Fruit fly (Drosophila melanogaster) whole organism, embryonic: ENCODE results near the gene Elp4.

Experiments used
- ATbp ChIP-seq: fragments of 200-800 bp; sonication (Bioruptor generic); optimal IDR thresholded peaks from 2 replicates; lab custom pipeline; 2017; ENCODE audit warnings: missing biosample characterization, mild to moderate bottlenecking, missing genetic modification characterization, missing genetic modification reagents
- B-H1 ChIP-seq: fragments of 200-800 bp; sonication (Bioruptor generic); IDR thresholded peaks from 3 replicates; pipeline ENCODE4 v1.3.6; 2022; ENCODE audit warnings: missing biosample characterization, missing genetic modification characterization
- C15 ChIP-seq: fragments of 200-800 bp; sonication (Bioruptor generic); IDR thresholded peaks from 3 replicates; pipeline ENCODE4 v1.3.6; 2022; ENCODE audit warnings: missing biosample characterization, missing genetic modification characterization
- CG1024 ChIP-seq: fragments of 200-800 bp; sonication (Bioruptor generic); IDR thresholded peaks from 2 replicates; pipeline ENCODE4 v1.3.6; 2022; ENCODE audit warnings: missing biosample characterization, missing genetic modification characterization
- CG10274 ChIP-seq: fragments of 200-800 bp; sonication (Bioruptor generic); optimal IDR thresholded peaks from 3 replicates; lab custom pipeline; 2017; ENCODE audit warnings: missing biosample characterization, mild to moderate bottlenecking, missing genetic modification characterization
- CG10959 ChIP-seq: fragments of 200-800 bp; sonication (Bioruptor generic); IDR thresholded peaks from 2 replicates; pipeline ENCODE4 v1.3.6; 2022; ENCODE audit warnings: missing biosample characterization, missing genetic modification characterization
- CG11695 ChIP-seq: fragments of 200-800 bp; sonication (Bioruptor generic); IDR thresholded peaks from 3 replicates; pipeline ENCODE4 v1.3.6; 2022; ENCODE audit warnings: missing biosample characterization, missing genetic modification characterization
- CG14441 ChIP-seq: fragments of 200-800 bp; sonication (Bioruptor generic); IDR thresholded peaks from 2 replicates; pipeline ENCODE4 v1.3.6; 2022; ENCODE audit warnings: missing biosample characterization, missing genetic modification characterization
- CG14965 ChIP-seq: fragments of 200-800 bp; sonication (Bioruptor generic); optimal IDR thresholded peaks from 2 replicates; lab custom pipeline; 2016; ENCODE audit warnings: missing biosample characterization, missing genetic modification characterization, borderline replicate concordance
- CG15696 ChIP-seq: fragments of 200-800 bp; sonication (Bioruptor generic); optimal IDR thresholded peaks from 2 replicates; lab custom pipeline; 2019; ENCODE audit warnings: missing biosample characterization, mild to moderate bottlenecking, missing genetic modification characterization, moderate library complexity
- CG16815 ChIP-seq: fragments of 200-800 bp; sonication (Bioruptor generic); optimal IDR thresholded peaks from 3 replicates; lab custom pipeline; 2017; ENCODE audit warnings: missing biosample characterization, mild to moderate bottlenecking, missing genetic modification characterization
- CG17186 ChIP-seq: fragments of 200-800 bp; sonication (Bioruptor generic); optimal IDR thresholded peaks from 3 replicates; lab custom pipeline; 2017; ENCODE audit warnings: missing biosample characterization, missing genetic modification reagents, missing genetic modification characterization
- CG17359 ChIP-seq: fragments of 200-800 bp; sonication (Bioruptor generic); optimal IDR thresholded peaks from 3 replicates; lab custom pipeline; 2018; ENCODE audit warnings: missing biosample characterization, mild to moderate bottlenecking, missing genetic modification characterization, moderate library complexity
- CG17385 ChIP-seq: fragments of 200-800 bp; sonication (Bioruptor generic); optimal IDR thresholded peaks from 3 replicates; lab custom pipeline; 2018; ENCODE audit warnings: missing biosample characterization, mild to moderate bottlenecking, missing genetic modification characterization
- CG18011 ChIP-seq: fragments of 200-800 bp; sonication (Bioruptor generic); optimal IDR thresholded peaks from 2 replicates; lab custom pipeline; 2017; ENCODE audit warnings: missing biosample characterization, missing genetic modification characterization, mild to moderate bottlenecking, moderate library complexity, missing genotype
- CG30403 ChIP-seq: fragments of 200-800 bp; sonication (Bioruptor generic); optimal IDR thresholded peaks from 3 replicates; lab custom pipeline; 2016; ENCODE audit warnings: missing biosample characterization, missing genetic modification characterization
- CG3281 ChIP-seq: fragments of 200-800 bp; sonication (Bioruptor generic); optimal IDR thresholded peaks from 3 replicates; lab custom pipeline; 2017; ENCODE audit warnings: missing biosample characterization, mild to moderate bottlenecking, missing genetic modification characterization
- CG4328 ChIP-seq: fragments of 200-800 bp; sonication (Bioruptor generic); optimal IDR thresholded peaks from 3 replicates; lab custom pipeline; 2017; ENCODE audit warnings: missing biosample characterization, missing genetic modification reagents, missing genetic modification characterization
- CG5245 ChIP-seq: fragments of 200-800 bp; sonication (Bioruptor generic); optimal IDR thresholded peaks from 3 replicates; lab custom pipeline; 2016; ENCODE audit warnings: missing biosample characterization, missing genetic modification characterization
- CG7987 ChIP-seq: fragments of 200-800 bp; sonication (Bioruptor generic); optimal IDR thresholded peaks from 2 replicates; lab custom pipeline; 2018; ENCODE audit warnings: missing biosample characterization, mild to moderate bottlenecking, missing genetic modification characterization, moderate library complexity
- CG9215 ChIP-seq: fragments of 200-800 bp; sonication (Bioruptor generic); IDR thresholded peaks from 2 replicates; pipeline ENCODE4 v1.3.6; 2022; ENCODE audit warnings: missing biosample characterization, missing genetic modification characterization
- CG9817 ChIP-seq: fragments of 200-800 bp; sonication (Bioruptor generic); optimal IDR thresholded peaks from 2 replicates; lab custom pipeline; 2018; ENCODE audit warnings: missing biosample characterization, mild to moderate bottlenecking, missing genetic modification characterization, moderate library complexity
- Chrac-16 ChIP-seq: fragments of 200-800 bp; sonication (Bioruptor generic); optimal IDR thresholded peaks from 3 replicates; lab custom pipeline; 2016; ENCODE audit warnings: missing biosample characterization, missing genetic modification characterization
- Drgx ChIP-seq: fragments of 200-800 bp; sonication (Bioruptor generic); IDR thresholded peaks from 2 replicates; pipeline ENCODE4 v1.3.6; 2022; ENCODE audit warnings: missing biosample characterization, missing genetic modification characterization
- NK7.1 ChIP-seq: fragments of 200-800 bp; sonication (Bioruptor generic); optimal IDR thresholded peaks from 3 replicates; lab custom pipeline; 2016; ENCODE audit warnings: missing biosample characterization, missing genetic modification characterization
- Six4 ChIP-seq: fragments of 200-800 bp; sonication (Bioruptor generic); optimal IDR thresholded peaks from 2 replicates; lab custom pipeline; 2016; ENCODE audit warnings: missing biosample characterization, missing genetic modification characterization
- Tbp ChIP-seq: fragments of >200 bp; optimal IDR thresholded peaks from 2 replicates; lab custom pipeline; 2018; ENCODE audit warnings: missing biosample characterization, missing genetic modification characterization
- br ChIP-seq: fragments of >200 bp; optimal IDR thresholded peaks from 2 replicates; lab custom pipeline; 2017
- ci ChIP-seq: fragments of 200-800 bp; sonication (Bioruptor generic); IDR thresholded peaks from 3 replicates; pipeline ENCODE4 v1.3.6; 2022; ENCODE audit warnings: missing biosample characterization, missing genetic modification characterization
- da ChIP-seq: fragments of 200-800 bp; sonication (Bioruptor generic); optimal IDR thresholded peaks from 2 replicates; lab custom pipeline; 2016; ENCODE audit warnings: missing biosample characterization, missing genetic modification characterization
- dati ChIP-seq: fragments of 200-800 bp; sonication (Bioruptor generic); IDR thresholded peaks from 2 replicates; pipeline ENCODE4 v1.3.6; 2022; ENCODE audit warnings: missing biosample characterization, missing genetic modification characterization
- esg ChIP-seq: fragments of 200-800 bp; sonication (Bioruptor generic); conservative IDR thresholded peaks from 2 replicates; pipeline ENCODE4 v1.3.6; 2022; ENCODE audit warnings: missing biosample characterization, missing genetic modification characterization
- eyg ChIP-seq: fragments of 200-800 bp; sonication (Bioruptor generic); optimal IDR thresholded peaks from 3 replicates; lab custom pipeline; 2016; ENCODE audit warnings: missing biosample characterization, missing genetic modification characterization
- fd96Cb ChIP-seq: fragments of 200-800 bp; sonication (Bioruptor generic); optimal IDR thresholded peaks from 2 replicates; lab custom pipeline; 2018; ENCODE audit warnings: missing biosample characterization, mild to moderate bottlenecking, missing genetic modification characterization, moderate library complexity
- gsb-n ChIP-seq: fragments of 200-800 bp; sonication (Bioruptor generic); optimal IDR thresholded peaks from 3 replicates; lab custom pipeline; 2018; ENCODE audit warnings: missing biosample characterization, mild to moderate bottlenecking, missing genetic modification characterization
- gt ChIP-seq: fragments of 200-800 bp; sonication (Bioruptor generic); IDR thresholded peaks from 2 replicates; pipeline ENCODE4 v1.3.6; 2022; ENCODE audit warnings: missing biosample characterization, missing genetic modification characterization
- mirr ChIP-seq: fragments of 200-800 bp; sonication (Bioruptor generic); optimal IDR thresholded peaks from 3 replicates; lab custom pipeline; 2018; ENCODE audit warnings: missing biosample characterization, mild to moderate bottlenecking, missing genetic modification characterization
- p53 ChIP-seq: fragments of 200-800 bp; sonication (Bioruptor generic); optimal IDR thresholded peaks from 2 replicates; lab custom pipeline; 2016; ENCODE audit warnings: missing biosample characterization, missing genetic modification characterization
- pfk ChIP-seq: fragments of 200-800 bp; sonication (Bioruptor generic); optimal IDR thresholded peaks from 2 replicates; lab custom pipeline; 2018; ENCODE audit warnings: missing biosample characterization, mild to moderate bottlenecking, missing genetic modification characterization, moderate library complexity
- pita ChIP-seq: fragments of 200-800 bp; sonication (Bioruptor generic); optimal IDR thresholded peaks from 2 replicates; lab custom pipeline; 2017; ENCODE audit warnings: missing biosample characterization, mild to moderate bottlenecking, missing genetic modification characterization
- pnt ChIP-seq: fragments of 200-800 bp; sonication (Bioruptor generic); optimal IDR thresholded peaks from 3 replicates; lab custom pipeline; 2016; ENCODE audit warnings: missing biosample characterization, missing genetic modification characterization
- psq ChIP-seq: fragments of 200-800 bp; sonication (Bioruptor generic); optimal IDR thresholded peaks from 2 replicates; lab custom pipeline; 2017; ENCODE audit warnings: missing biosample characterization, missing genetic modification characterization
- pzg ChIP-seq: fragments of 200-800 bp; sonication (Bioruptor generic); optimal IDR thresholded peaks from 3 replicates; lab custom pipeline; 2018; ENCODE audit warnings: missing biosample characterization, mild to moderate bottlenecking, missing genetic modification characterization, moderate library complexity
- sens ChIP-seq: fragments of 200-800 bp; sonication (Bioruptor generic); peaks from one replicate; lab custom pipeline; 2016; ENCODE audit warnings: missing biosample characterization, missing genetic modification characterization
- sim ChIP-seq: fragments of 200-800 bp; sonication (Bioruptor generic); IDR thresholded peaks from 2 replicates; pipeline ENCODE4 v1.3.6; 2022; ENCODE audit warnings: missing biosample characterization, missing genetic modification characterization
- slou ChIP-seq: fragments of 200-800 bp; sonication (Bioruptor generic); optimal IDR thresholded peaks from 3 replicates; lab custom pipeline; 2016; ENCODE audit warnings: missing biosample characterization, missing genetic modification characterization
- sr ChIP-seq: fragments of 200-800 bp; sonication (Bioruptor generic); IDR thresholded peaks from 3 replicates; pipeline ENCODE4 v1.3.6; 2022; ENCODE audit warnings: missing biosample characterization, missing genetic modification characterization
- tio ChIP-seq: fragments of 200-800 bp; sonication (Bioruptor generic); optimal IDR thresholded peaks from 2 replicates; lab custom pipeline; 2017; ENCODE audit warnings: missing biosample characterization, missing genetic modification characterization, inconsistent platforms
- tup ChIP-seq: fragments of 200-800 bp; sonication (Bioruptor generic); optimal IDR thresholded peaks from 2 replicates; lab custom pipeline; 2016; ENCODE audit warnings: missing biosample characterization, mild to moderate bottlenecking, missing genetic modification characterization, moderate library complexity
- vnd ChIP-seq: fragments of 200-800 bp; sonication (Bioruptor generic); IDR thresholded peaks from 3 replicates; pipeline ENCODE4 v1.3.6; 2022; ENCODE audit warnings: missing biosample characterization, missing genetic modification characterization; ENCODE audit not compliant: partially characterized antibody
- wdn ChIP-seq: fragments of 200-800 bp; sonication (Bioruptor generic); IDR thresholded peaks from 2 replicates; pipeline ENCODE4 v1.3.6; 2022; ENCODE audit warnings: missing biosample characterization, missing genetic modification characterization
- zfh1 ChIP-seq: fragments of 200-800 bp; sonication (Bioruptor generic); IDR thresholded peaks from 3 replicates; pipeline ENCODE4 v1.3.6; 2022; ENCODE audit warnings: missing biosample characterization, missing genetic modification characterization

Elp4 gene

dm6 chr2L:5523848-5524473, at the start of gene Elp4, which contains the start of gene Vps52 (continued):
- TF ChIP-seq pfk (GFP tag; lab: Kevin White, UChicago): no peak
- peak; percentile 70 for TF ChIP-seq CG15696 (tag; lab: Kevin White, UChicago)
- peak; percentile 66 for TF ChIP-seq CG17385 (GFP tag; lab: Kevin White, UChicago)
- no peak for TF ChIP-seq br (lab: Kevin White, UChicago)
- TF ChIP-seq zfh1 (GFP tag; lab: Robert Waterston, UW): peak; percentile 64
- TF ChIP-seq CG9817 (tag; lab: Kevin White, UChicago): peak; percentile 75
- TF ChIP-seq slou: peak; percentile 79
- no peak for TF ChIP-seq tio (GFP tag; lab: Kevin White, UChicago)
- no peak for TF ChIP-seq tup (GFP tag; lab: Kevin White, UChicago)
- TF ChIP-seq CG7987 (GFP tag; lab: Kevin White, UChicago): peak; percentile 33
- peak; percentile 60 for TF ChIP-seq CG16815 (GFP tag; lab: Kevin White, UChicago)
- peak; percentile 75 for TF ChIP-seq CG17359
- TF ChIP-seq CG10274: peak; percentile 12
- TF ChIP-seq wdn: peak; percentile 63
- TF ChIP-seq Tbp: no peak
- TF ChIP-seq gt: no peak
- TF ChIP-seq CG14965 (GFP tag; lab: Kevin White, UChicago): no peak
- TF ChIP-seq NK7.1 (GFP tag; lab: Kevin White, UChicago): peak; percentile 20
- peak; percentile 69 for TF ChIP-seq esg (GFP tag; lab: Robert Waterston, UW)
- peak; percentile 48 for TF ChIP-seq CG5245 (GFP tag; lab: Kevin White, UChicago)
- no peak for TF ChIP-seq sr (GFP tag; lab: Robert Waterston, UW)
- 0 out of 3 replicates have a peak, but pooled peaks have one; percentile 46 for TF ChIP-seq B-H1 (GFP tag; lab: Robert Waterston, UW)
- peak; percentile 76 for TF ChIP-seq CG4328 (GFP tag; lab: Kevin White, UChicago)
- TF ChIP-seq sens (GFP tag; lab: Kevin White, UChicago): peak; percentile 93
- TF ChIP-seq eyg (GFP tag; lab: Kevin White, UChicago): no peak
- TF ChIP-seq Chrac-16 (GFP tag; lab: Kevin White, UChicago): peak; percentile 70
- no peak for TF ChIP-seq C15 (GFP tag; lab: Robert Waterston, UW)
- TF ChIP-seq CG18011 (GFP tag; lab: Kevin White, UChicago): peak; percentile 40
- peak; percentile 91 for TF ChIP-seq CG30403
- peak; percentile 70 for TF ChIP-seq CG14441 (GFP tag; lab: Robert Waterston, UW)
- peak; percentile 73 for TF ChIP-seq fd96Cb (tag; lab: Kevin White, UChicago)
- peak; percentile 20 for TF ChIP-seq pnt (GFP tag; lab: Kevin White, UChicago)
- TF ChIP-seq pzg (GFP tag; lab: Kevin White, UChicago): peak; percentile 50
- TF ChIP-seq ATbp (GFP tag; lab: Kevin White, UChicago): no peak
- TF ChIP-seq dati: no peak
- TF ChIP-seq ci (GFP tag; lab: Robert Waterston, UW): no peak; the same call in 2 of the 3 replicates
- peak; percentile 78 for TF ChIP-seq CG3281 (GFP tag; lab: Kevin White, UChicago)
- peak; percentile 68; the same call in 2 of the 3 replicates for TF ChIP-seq CG11695
- peak; percentile 27 for TF ChIP-seq CG17186 (GFP tag; lab: Kevin White, UChicago)

DNA sequence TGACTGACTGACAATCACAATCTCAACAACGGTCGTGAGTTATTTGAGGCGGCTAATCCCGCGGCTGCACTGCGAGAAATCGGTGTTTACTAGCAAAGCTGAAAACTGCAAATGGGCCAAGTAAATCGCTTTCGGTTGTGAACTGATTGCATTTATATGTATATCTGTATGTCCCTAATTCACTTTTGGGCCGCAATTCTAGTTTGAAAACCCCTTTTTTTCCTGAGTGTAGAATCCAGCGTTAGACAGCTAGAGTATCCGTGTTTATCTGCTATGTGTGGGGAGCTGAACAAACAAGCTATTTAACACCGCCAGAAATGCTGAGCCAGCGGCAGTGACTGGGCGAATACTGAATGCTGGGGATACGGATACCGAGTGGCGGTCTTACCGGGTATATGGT, 47.2 kb upstream of the Elp4 start:
- TF ChIP-seq CG10959 (peak; percentile 90), CG10274 (no peak), sim (GFP tag; lab: Robert Waterston, UW) (peak; percentile 82), p53 (peak; percentile 81), pita (GFP tag; lab: Kevin White, UChicago) (no peak), mirr (GFP tag; lab: Kevin White, UChicago) (no peak), Drgx (peak; percentile 74), gsb-n (peak; percentile 82), psq (peak; percentile 45), tup (GFP tag; lab: Kevin White, UChicago) (peak; percentile 25), Six4 (GFP tag; lab: Kevin White, UChicago) (peak; percentile 80), CG9215 (GFP tag; lab: Robert Waterston, UW) (peak; percentile 66), CG1024 (GFP tag; lab: Robert Waterston, UW) (peak; percentile 85), da (GFP tag; lab: Kevin White, UChicago) (peak; percentile 47), vnd (GFP tag; lab: Robert Waterston, UW) (no peak)
